Worm (Caenorhabditis elegans) whole organism, midembryonic: ENCODE measurements around the gene nspe-3.

ENCODE experiments used
- T22C8.4 ChIP-seq: fragments of 200-800 bp; sonication (Bioruptor generic); IDR thresholded peaks from 2 replicates; pipeline ENCODE4 v1.3.6; 2022; ENCODE audit warnings: missing genetic modification characterization, missing compliant biosample characterization
- cog-1 ChIP-seq: sonication (generic microtip); optimal IDR thresholded peaks from 2 replicates; lab custom pipeline; 2016; ENCODE audit warnings: missing genetic modification characterization, missing compliant biosample characterization
- flt-1 ChIP-seq: fragments of 200-800 bp; sonication (Bioruptor generic); IDR thresholded peaks from 2 replicates; pipeline ENCODE4 v1.3.6; 2022; ENCODE audit warnings: missing genetic modification characterization, missing compliant biosample characterization
- klf-2 ChIP-seq: fragments of 200-800 bp; sonication (Bioruptor generic); conservative IDR thresholded peaks from 2 replicates; pipeline ENCODE4 v1.3.6; 2022; ENCODE audit warnings: missing genetic modification reagents, missing genetic modification characterization, missing compliant biosample characterization
- med-1 ChIP-seq: sonication (generic microtip); optimal IDR thresholded peaks from 2 replicates; lab custom pipeline; 2017; ENCODE audit warnings: missing genetic modification characterization, mild to moderate bottlenecking, missing compliant biosample characterization, antibody characterized with exemption, missing genetic modification reagents; ENCODE audit not compliant: insufficient read depth
- ref-1 ChIP-seq: fragments of 200-800 bp; sonication (Bioruptor generic); conservative IDR thresholded peaks from 2 replicates; pipeline ENCODE4 v1.3.6; 2022; ENCODE audit warnings: missing genetic modification reagents, missing genetic modification characterization, missing compliant biosample characterization
- tab-1 ChIP-seq: fragments of 200-800 bp; sonication (Bioruptor generic); IDR thresholded peaks from 2 replicates; pipeline ENCODE4 v1.3.6; 2022; ENCODE audit warnings: missing genetic modification characterization, missing compliant biosample characterization
- ztf-29 ChIP-seq: fragments of 200-800 bp; sonication (Bioruptor generic); IDR thresholded peaks from 2 replicates; pipeline ENCODE4 v1.3.6; 2022; ENCODE audit warnings: missing genetic modification reagents, missing genetic modification characterization, missing compliant biosample characterization

ce11 chrII:12606108-12606507 lies 11.6 kb upstream of the nspe-3 start:
- TF ChIP-seq T22C8.4 (GFP tag; lab: Robert Waterston, UW) (no peak), tab-1 (no peak), med-1 (GFP tag; lab: Kevin White, UChicago) (no peak), ref-1 (GFP tag; lab: Robert Waterston, UW) (no peak), cog-1 (tag; lab: Kevin White, UChicago) (no peak), flt-1 (GFP tag; lab: Robert Waterston, UW) (no peak), ztf-29 (GFP tag; lab: Robert Waterston, UW) (no peak), klf-2 (GFP tag; lab: Robert Waterston, UW) (no peak)
